Fruit fly (Drosophila melanogaster) whole organism, pupa: ENCODE measurements around the gene Est-Q.

Experiments used
- CG12605 ChIP-seq: fragments of 200-800 bp; sonication (Bioruptor generic); IDR thresholded peaks from 2 replicates; pipeline ENCODE4 v1.3.6; 2022; ENCODE audit warnings: missing biosample characterization, missing genetic modification characterization
- CG13204 ChIP-seq: fragments of 200-800 bp; sonication (Bioruptor generic); optimal IDR thresholded peaks from 2 replicates; lab custom pipeline; 2018; ENCODE audit warnings: missing biosample characterization, mild to moderate bottlenecking, missing genetic modification characterization, moderate library complexity
- CG14655 ChIP-seq: fragments of 200-800 bp; sonication (Bioruptor generic); optimal IDR thresholded peaks from 3 replicates; lab custom pipeline; 2017; ENCODE audit warnings: mild to moderate bottlenecking, missing biosample characterization, missing genetic modification reagents, missing genetic modification characterization
- CG17806 ChIP-seq: fragments of 200-800 bp; sonication (Bioruptor generic); optimal IDR thresholded peaks from 2 replicates; lab custom pipeline; 2018; ENCODE audit warnings: missing biosample characterization, mild to moderate bottlenecking, missing genetic modification characterization, moderate library complexity
- CG34367 ChIP-seq: fragments of 200-800 bp; sonication (Bioruptor generic); optimal IDR thresholded peaks from 2 replicates; lab custom pipeline; 2018; ENCODE audit warnings: missing biosample characterization, mild to moderate bottlenecking, missing genetic modification characterization
- CG9948 ChIP-seq: fragments of 200-800 bp; sonication (Bioruptor generic); optimal IDR thresholded peaks from 2 replicates; lab custom pipeline; 2018; ENCODE audit warnings: missing biosample characterization, mild to moderate bottlenecking, missing genetic modification characterization, moderate library complexity
- EcR ChIP-seq: fragments of 200-800 bp; sonication (Bioruptor generic); optimal IDR thresholded peaks from 3 replicates; lab custom pipeline; 2019; ENCODE audit warnings: missing biosample characterization, missing genetic modification characterization, mild to moderate bottlenecking, moderate library complexity, missing genetic modification reagents
- Pif1A ChIP-seq: fragments of 200-800 bp; sonication (Bioruptor generic); optimal IDR thresholded peaks from 3 replicates; lab custom pipeline; 2016; ENCODE audit warnings: missing biosample characterization, missing genetic modification characterization
- Pif1B ChIP-seq: fragments of 200-800 bp; sonication (Bioruptor generic); optimal IDR thresholded peaks from 3 replicates; lab custom pipeline; 2016; ENCODE audit warnings: missing biosample characterization, missing genetic modification characterization
- fd96Ca ChIP-seq: fragments of 200-800 bp; sonication (Bioruptor generic); IDR thresholded peaks from 3 replicates; pipeline ENCODE4 v1.3.6; 2022; ENCODE audit warnings: missing biosample characterization, missing genetic modification characterization
- gl ChIP-seq: fragments of 200-800 bp; sonication (Bioruptor generic); optimal IDR thresholded peaks from 2 replicates; lab custom pipeline; 2018; ENCODE audit warnings: missing biosample characterization, mild to moderate bottlenecking, missing genetic modification characterization
- rn ChIP-seq: fragments of 200-800 bp; sonication (Bioruptor generic); IDR thresholded peaks from 2 replicates; pipeline ENCODE4 v1.3.6; 2022; ENCODE audit warnings: missing biosample characterization, missing genetic modification characterization

dm6 chr3L:21516716-21517266 lies 15.6 kb downstream of the Est-Q start:
- TF ChIP-seq rn (GFP tag; lab: Robert Waterston, UW), result no peak
- TF ChIP-seq Pif1B (GFP tag; lab: Kevin White, UChicago), result peak; percentile 16
- no peak for TF ChIP-seq CG13204 (GFP tag; lab: Kevin White, UChicago)
- 0 out of 3 replicates have a peak, but pooled peaks have one; percentile 6 for TF ChIP-seq fd96Ca
- TF ChIP-seq Pif1A, result peak; percentile 36
- TF ChIP-seq EcR (GFP tag; lab: Kevin White, UChicago), result peak; percentile 77
- TF ChIP-seq CG12605, result 0 out of 2 replicates have a peak, but pooled peaks have one; percentile 39
- TF ChIP-seq CG9948 (tag; lab: Kevin White, UChicago), result peak; percentile 8
- TF ChIP-seq CG17806 (tag; lab: Kevin White, UChicago), result peak; percentile 4
- no peak for TF ChIP-seq CG34367 (tag; lab: Kevin White, UChicago)
- peak; percentile 28 for TF ChIP-seq CG14655 (GFP tag; lab: Kevin White, UChicago)
- TF ChIP-seq gl (tag; lab: Kevin White, UChicago), result no peak
